Worm (Caenorhabditis elegans): ENCODE results near the gene F57C2.5.

F57C2.5 gene

ce11 chrII:14480772-14481171, 47.3 kb downstream of the F57C2.5 start:
- peak; percentile 38 for TF ChIP-seq zip-8 (tag; optimal IDR thresholded peaks at IDR 0.05)
- no peak for TF ChIP-seq snpc-4 (tag; optimal IDR thresholded peaks at IDR 0.05)
- TF ChIP-seq unc-62 (GFP tag; optimal IDR thresholded peaks at IDR 0.05) = peak; percentile 1

- peak; percentile 34 for TF ChIP-seq mep-1 (tag; optimal IDR thresholded peaks at IDR 0.05)
- no peak for TF ChIP-seq lin-32 (GFP tag; optimal IDR thresholded peaks at IDR 0.05)
- no peak for TF ChIP-seq nhr-2 (tag; optimal IDR thresholded peaks at IDR 0.05)
Observed at ce11 chrII:14479583-14480245, 48.3 kb downstream of the F57C2.5 start, which contains the start of gene C13B4.1. Gene C13B4.1 (minus strand): TSS chrII:14479633.
